Worm (Caenorhabditis elegans) whole organism, L1 larva: ENCODE results near the gene nhr-71.
A peak's percentile ranks its signal among the peaks of the same experiment; 100 is the strongest.

Source experiments
- C04F5.9 ChIP-seq: sonication (generic microtip); optimal IDR thresholded peaks from 2 replicates; lab custom pipeline; 2016; ENCODE audit warnings: missing genetic modification characterization, missing compliant biosample characterization
- C16A3.4 ChIP-seq: fragments of 150-350 bp; optimal IDR thresholded peaks from 2 replicates; lab custom pipeline; 2014; ENCODE audit warnings: missing biosample characterization, missing genetic modification characterization
- C34B4.2 ChIP-seq: sonication (generic microtip); optimal IDR thresholded peaks from 2 replicates; lab custom pipeline; 2017; ENCODE audit warnings: mild to moderate bottlenecking, missing genetic modification characterization, missing compliant biosample characterization
- Y116A8C.19 ChIP-seq: sonication (generic microtip); optimal IDR thresholded peaks from 2 replicates; lab custom pipeline; 2016; ENCODE audit warnings: missing compliant biosample characterization, missing genetic modification characterization, borderline replicate concordance
- aha-1 ChIP-seq: fragments of 150-350 bp; optimal IDR thresholded peaks from 2 replicates; lab custom pipeline; 2014; ENCODE audit warnings: missing biosample characterization, missing genetic modification characterization
- aly-2 ChIP-seq: fragments of 150-350 bp; optimal IDR thresholded peaks from 2 replicates; lab custom pipeline; 2014; ENCODE audit warnings: missing biosample characterization, missing genetic modification characterization
- ama-1 ChIP-seq: fragments of 150-350 bp; optimal IDR thresholded peaks from 2 replicates; lab custom pipeline; 2014
- blmp-1 ChIP-seq: fragments of 150-350 bp; optimal IDR thresholded peaks from 2 replicates; lab custom pipeline; 2014; ENCODE audit warnings: missing biosample characterization, missing genetic modification characterization
- ceh-8 ChIP-seq: fragments of 200-800 bp; sonication (Bioruptor generic); optimal IDR thresholded peaks from 2 replicates; lab custom pipeline; 2018; ENCODE audit warnings: mild to moderate bottlenecking, missing genetic modification characterization, moderate library complexity, missing compliant biosample characterization
- ceh-88 ChIP-seq: fragments of 200-800 bp; sonication (Bioruptor generic); IDR thresholded peaks from 2 replicates; pipeline ENCODE4 v1.3.6; 2022; ENCODE audit warnings: missing genetic modification characterization, missing compliant biosample characterization
- ceh-90 ChIP-seq: sonication (generic microtip); optimal IDR thresholded peaks from 2 replicates; lab custom pipeline; 2016; ENCODE audit warnings: missing genetic modification characterization, missing compliant biosample characterization
- ces-1 ChIP-seq: fragments of 150-350 bp; optimal IDR thresholded peaks from 2 replicates; lab custom pipeline; 2014; ENCODE audit warnings: missing biosample characterization, missing genetic modification reagents, missing genetic modification characterization
- dpl-1 ChIP-seq, 3 experiments: fragments of 150-350 bp in 2 of 3; sonication (generic microtip) in 1 of 3; optimal IDR thresholded peaks; 2 replicates each; lab custom pipeline; 2014 to 2017; ENCODE audit warnings: missing biosample characterization in 3 of 3, missing genetic modification characterization in 3 of 3, missing genetic modification reagents in 3 of 3
- dsc-1 ChIP-seq: sonication (generic microtip); optimal IDR thresholded peaks from 2 replicates; lab custom pipeline; 2016; ENCODE audit warnings: mild to moderate bottlenecking, missing genetic modification characterization, missing compliant biosample characterization
- efl-3 ChIP-seq: fragments of 200-800 bp; sonication (Bioruptor generic); optimal IDR thresholded peaks from 2 replicates; lab custom pipeline; 2018; ENCODE audit warnings: mild to moderate bottlenecking, missing genetic modification characterization, missing compliant biosample characterization
- egl-13 ChIP-seq: sonication (generic microtip); optimal IDR thresholded peaks from 2 replicates; lab custom pipeline; 2016; ENCODE audit warnings: missing genotype, missing genetic modification reagents, missing genetic modification characterization, missing compliant biosample characterization
- egl-27 ChIP-seq, 2 experiments: fragments of 150-350 bp in 1 of 2; sonication (generic microtip); optimal IDR thresholded peaks; 3 replicates each; lab custom pipeline; 2017 to 2018; ENCODE audit warnings: missing biosample characterization in 2 of 2, missing genetic modification characterization in 2 of 2, missing genetic modification reagents in 2 of 2
- elt-2 ChIP-seq: sonication (generic microtip); optimal IDR thresholded peaks from 2 replicates; lab custom pipeline; 2016; ENCODE audit warnings: missing genetic modification characterization, mild to moderate bottlenecking, inconsistent platforms, missing compliant biosample characterization, missing genetic modification reagents
- elt-3 ChIP-seq, 6 experiments: fragments of 150-350 bp in 1 of 6; sonication (generic microtip); optimal IDR thresholded peaks; 2 replicates each; lab custom pipeline; 2017 to 2018; ENCODE audit warnings: missing biosample characterization in 6 of 6, missing genetic modification characterization in 6 of 6, inconsistent platforms in 1 of 6
- fos-1 ChIP-seq: fragments of 150-350 bp; optimal IDR thresholded peaks from 2 replicates; lab custom pipeline; 2014; ENCODE audit warnings: missing biosample characterization, missing genetic modification characterization
- grh-1 ChIP-seq: fragments of 200-800 bp; sonication (Bioruptor generic); IDR thresholded peaks from 2 replicates; pipeline ENCODE4 v1.3.6; 2022; ENCODE audit warnings: missing genetic modification reagents, missing genetic modification characterization, missing compliant biosample characterization
- hlh-17 ChIP-seq: fragments of 200-800 bp; sonication (Bioruptor generic); optimal IDR thresholded peaks from 2 replicates; lab custom pipeline; 2018; ENCODE audit warnings: missing genetic modification characterization, mild to moderate bottlenecking, missing compliant biosample characterization, moderate library complexity, borderline replicate concordance
- lin-13 ChIP-seq: fragments of 150-350 bp; optimal IDR thresholded peaks from 2 replicates; lab custom pipeline; 2014; ENCODE audit warnings: missing biosample characterization, missing genetic modification reagents, missing genetic modification characterization
- lin-15B ChIP-seq: fragments of 150-350 bp; sonication (generic microtip); optimal IDR thresholded peaks from 3 replicates; lab custom pipeline; 2014; ENCODE audit warnings: missing biosample characterization, missing genetic modification characterization
- lin-35 ChIP-seq, 2 experiments: fragments of 150-350 bp; optimal IDR thresholded peaks; 2 replicates each; lab custom pipeline; 2014; ENCODE audit warnings: missing biosample characterization in 2 of 2, missing genetic modification characterization in 2 of 2, missing genetic modification reagents in 2 of 2
- lin-39 ChIP-seq: fragments of 150-350 bp; optimal IDR thresholded peaks from 2 replicates; lab custom pipeline; 2014; ENCODE audit warnings: missing biosample characterization, missing genetic modification reagents, missing genetic modification characterization
- lsy-2 ChIP-seq, 2 experiments: fragments of 150-350 bp; optimal IDR thresholded peaks; 2 replicates each; lab custom pipeline; 2014; ENCODE audit warnings: missing biosample characterization in 2 of 2, missing genetic modification characterization in 2 of 2
- mab-9 ChIP-seq: fragments of 200-800 bp; sonication (Bioruptor generic); IDR thresholded peaks from 2 replicates; pipeline ENCODE4 v1.3.6; 2022; ENCODE audit warnings: missing genetic modification reagents, missing genetic modification characterization, missing compliant biosample characterization
- mdl-1 ChIP-seq, 2 experiments: fragments of 150-350 bp; optimal IDR thresholded peaks; 2 replicates each; lab custom pipeline; 2014 to 2017; ENCODE audit warnings: missing biosample characterization in 2 of 2, missing genetic modification characterization in 2 of 2, inconsistent platforms in 1 of 2
- mep-1 ChIP-seq: fragments of 150-350 bp; optimal IDR thresholded peaks from 2 replicates; lab custom pipeline; 2014; ENCODE audit warnings: missing biosample characterization, missing genetic modification characterization
- nhr-11 ChIP-seq: fragments of 150-350 bp; optimal IDR thresholded peaks from 2 replicates; lab custom pipeline; 2014; ENCODE audit warnings: missing biosample characterization, missing genetic modification characterization
- nhr-12 ChIP-seq: sonication (generic microtip); optimal IDR thresholded peaks from 2 replicates; lab custom pipeline; 2017; ENCODE audit warnings: missing biosample characterization, missing genetic modification characterization
- nhr-20 ChIP-seq: sonication (generic microtip); optimal IDR thresholded peaks from 2 replicates; lab custom pipeline; 2016; ENCODE audit warnings: mild to moderate bottlenecking, missing genetic modification characterization, missing compliant biosample characterization
- nhr-71 ChIP-seq: sonication (generic microtip); optimal IDR thresholded peaks from 2 replicates; lab custom pipeline; 2016; ENCODE audit warnings: mild to moderate bottlenecking, missing genetic modification characterization, moderate library complexity, missing compliant biosample characterization
- nhr-76 ChIP-seq: sonication (generic microtip); optimal IDR thresholded peaks from 2 replicates; lab custom pipeline; 2017; ENCODE audit warnings: missing biosample characterization, missing genetic modification characterization
- nhr-84 ChIP-seq: sonication (generic microtip); optimal IDR thresholded peaks from 2 replicates; lab custom pipeline; 2017; ENCODE audit warnings: missing biosample characterization, missing genetic modification characterization
- pag-3 ChIP-seq: sonication (generic microtip); optimal IDR thresholded peaks from 2 replicates; lab custom pipeline; 2017; ENCODE audit warnings: missing genetic modification characterization, mild to moderate bottlenecking, missing compliant biosample characterization, antibody characterized with exemption, borderline replicate concordance; ENCODE audit not compliant: insufficient read depth
- rnt-1 ChIP-seq: sonication (generic microtip); optimal IDR thresholded peaks from 2 replicates; lab custom pipeline; 2016; ENCODE audit warnings: mild to moderate bottlenecking, missing genetic modification characterization, moderate library complexity, missing compliant biosample characterization
- sox-4 ChIP-seq: sonication (generic microtip); optimal IDR thresholded peaks from 2 replicates; lab custom pipeline; 2016; ENCODE audit warnings: missing genetic modification characterization, missing compliant biosample characterization
- tlp-1 ChIP-seq: fragments of 150-350 bp; optimal IDR thresholded peaks from 2 replicates; lab custom pipeline; 2014; ENCODE audit warnings: missing biosample characterization, missing genetic modification characterization
- unc-30 ChIP-seq: sonication (generic microtip); optimal IDR thresholded peaks from 2 replicates; lab custom pipeline; 2017; ENCODE audit warnings: missing biosample characterization, missing genetic modification characterization
- unc-98 ChIP-seq: fragments of 200-800 bp; sonication (Bioruptor generic); IDR thresholded peaks from 2 replicates; pipeline ENCODE4 v1.3.6; 2022; ENCODE audit warnings: missing genetic modification characterization, missing compliant biosample characterization
- vab-15 ChIP-seq: sonication (generic microtip); optimal IDR thresholded peaks from 2 replicates; lab custom pipeline; 2017; ENCODE audit warnings: missing genotype, mild to moderate bottlenecking, missing genetic modification characterization, missing compliant biosample characterization
- xbp-1 ChIP-seq: sonication (generic microtip); optimal IDR thresholded peaks from 2 replicates; lab custom pipeline; 2016; ENCODE audit warnings: missing genetic modification characterization, missing compliant biosample characterization
- zag-1 ChIP-seq: fragments of 150-350 bp; optimal IDR thresholded peaks from 2 replicates; lab custom pipeline; 2014; ENCODE audit warnings: missing biosample characterization, missing genetic modification characterization
- zip-4 ChIP-seq: fragments of 200-800 bp; sonication (Bioruptor generic); optimal IDR thresholded peaks from 2 replicates; lab custom pipeline; 2018; ENCODE audit warnings: mild to moderate bottlenecking, missing genetic modification characterization, moderate library complexity, missing compliant biosample characterization

nhr-71 gene

ce11 chrX:13754498-13754897 lies 7.4 kb downstream of the nhr-71 start (continued):
- no peak for TF ChIP-seq elt-2 (tag; lab: Kevin White, UChicago)
- no peak for TF ChIP-seq aly-2 (tag; lab: Kevin White, UChicago)
- TF ChIP-seq elt-3 (tag; optimal IDR thresholded peaks at IDR 0.05; lab: Kevin White, UChicago) = peak in 2 of 6 experiments; percentile 17 to 29
- no peak for TF ChIP-seq C04F5.9 (tag; lab: Kevin White, UChicago)
- peak; percentile 34 for TF ChIP-seq mep-1 (tag; lab: Kevin White, UChicago)
- TF ChIP-seq lin-35 (GFP tag; optimal IDR thresholded peaks at IDR 0.05; lab: Kevin White, UChicago) = peak in 1 of 2 experiments; percentile 54
- TF ChIP-seq unc-30 (tag; lab: Kevin White, UChicago) = no peak
- no peak for TF ChIP-seq zip-4 (GFP tag; lab: Kevin White, UChicago)
- no peak for TF ChIP-seq C34B4.2
- TF ChIP-seq zag-1 = no peak
- TF ChIP-seq dpl-1 (GFP tag; optimal IDR thresholded peaks at IDR 0.05; lab: Kevin White, UChicago) = peak in 1 of 3 experiments; percentile 6
- TF ChIP-seq hlh-17 = no peak
- no peak for TF ChIP-seq pag-3 (tag; lab: Kevin White, UChicago)
- TF ChIP-seq ceh-88 = no peak
- no peak for TF ChIP-seq Y116A8C.19 (tag; lab: Kevin White, UChicago)
- no peak for TF ChIP-seq ama-1 (lab: Kevin White, UChicago)
- TF ChIP-seq nhr-11 (tag; lab: Kevin White, UChicago) = no peak
- no peak for TF ChIP-seq lin-15B (tag; lab: Kevin White, UChicago)
- peak; percentile 37 for TF ChIP-seq xbp-1
- no peak for TF ChIP-seq nhr-84
- TF ChIP-seq dsc-1 (tag; lab: Kevin White, UChicago) = peak; percentile 6
- no peak for TF ChIP-seq mab-9 (GFP tag; lab: Robert Waterston, UW)
- no peak for TF ChIP-seq sox-4 (tag; lab: Kevin White, UChicago)
- TF ChIP-seq nhr-76 (tag; lab: Kevin White, UChicago) = no peak
- TF ChIP-seq nhr-12 (tag; lab: Kevin White, UChicago) = no peak
- TF ChIP-seq grh-1 (GFP tag; lab: Robert Waterston, UW) = no peak
- peak in 1 of 2 experiments; percentile 25 for TF ChIP-seq mdl-1 (tag; optimal IDR thresholded peaks at IDR 0.05; lab: Kevin White, UChicago)
- no peak for TF ChIP-seq ces-1 (GFP tag; lab: Kevin White, UChicago)
- peak in 1 of 2 experiments; percentile 25 for TF ChIP-seq lsy-2 (tag; optimal IDR thresholded peaks at IDR 0.05; lab: Kevin White, UChicago)
- peak; percentile 66 for TF ChIP-seq nhr-20 (tag; lab: Kevin White, UChicago)
- TF ChIP-seq ceh-90 (tag; lab: Kevin White, UChicago) = no peak
- TF ChIP-seq ceh-8 (GFP tag; lab: Kevin White, UChicago) = no peak
- TF ChIP-seq unc-98 (GFP tag; lab: Robert Waterston, UW) = no peak
- TF ChIP-seq egl-13 (tag; lab: Kevin White, UChicago) = no peak
- no peak for TF ChIP-seq efl-3 (GFP tag; lab: Kevin White, UChicago)
- TF ChIP-seq nhr-71 = peak; percentile 54
- no peak for TF ChIP-seq lin-39 (tag; lab: Kevin White, UChicago)
- no peak for TF ChIP-seq aha-1 (tag; lab: Kevin White, UChicago)
- no peak for TF ChIP-seq egl-27 (tag; optimal IDR thresholded peaks at IDR 0.05; lab: Kevin White, UChicago)

ce11 chrX:13755469-13755868 lies 8.4 kb downstream of the nhr-71 start, which contains the start of gene aakb-1:
Gene aakb-1 (plus strand): TSS chrX:13755769.
- TF ChIP-seq rnt-1 (tag; lab: Kevin White, UChicago) (no peak), lsy-2 (tag; optimal IDR thresholded peaks at IDR 0.05; lab: Kevin White, UChicago) (no peak), zip-4 (GFP tag; lab: Kevin White, UChicago) (no peak), C16A3.4 (tag; lab: Kevin White, UChicago) (no peak), vab-15 (tag; lab: Kevin White, UChicago) (no peak), tlp-1 (tag; lab: Kevin White, UChicago) (no peak), blmp-1 (tag; lab: Kevin White, UChicago) (no peak), egl-13 (tag; lab: Kevin White, UChicago) (no peak), lin-13 (GFP tag; lab: Kevin White, UChicago) (no peak), dpl-1 (GFP tag; optimal IDR thresholded peaks at IDR 0.05; lab: Kevin White, UChicago) (no peak), lin-15B (tag; lab: Kevin White, UChicago) (no peak), hlh-17 (no peak), fos-1 (tag; lab: Kevin White, UChicago) (no peak)
- TF ChIP-seq, all 84 proteins: peak for 0
